Worm (Caenorhabditis elegans) whole organism, L4/young adult: ENCODE results near the gene spt-4.

Experiments used
- W03F9.2 ChIP-seq: fragments of 150-350 bp; optimal IDR thresholded peaks from 2 replicates; lab custom pipeline; 2014; ENCODE audit warnings: missing biosample characterization, missing genetic modification characterization
- dao-5 ChIP-seq: sonication (generic microtip); optimal IDR thresholded peaks from 2 replicates; lab custom pipeline; 2016; ENCODE audit warnings: missing genotype, missing genetic modification characterization, moderate library complexity, missing compliant biosample characterization

DNA sequence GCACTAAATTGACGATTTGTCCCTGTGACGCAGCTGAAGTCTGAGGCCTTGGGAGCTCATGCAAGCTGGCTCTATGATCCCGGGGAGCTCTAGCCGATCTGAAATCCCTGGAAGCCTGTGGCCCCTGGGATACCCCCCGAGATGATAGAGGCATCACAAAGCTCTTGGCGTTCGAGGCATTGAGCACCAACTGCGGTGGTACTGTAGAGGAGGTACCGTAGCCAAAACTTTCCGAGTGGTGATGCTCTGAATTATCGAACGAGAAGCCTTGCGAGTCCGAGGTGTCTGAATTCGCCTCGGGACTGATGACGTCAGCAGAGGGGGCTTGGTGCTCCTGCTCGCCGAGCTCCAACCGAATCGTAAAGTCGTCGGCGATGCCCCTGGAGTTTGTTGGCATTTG is 48.3 kb downstream of the spt-4 start:
- TF ChIP-seq dao-5 (tag; lab: Kevin White, UChicago), result no peak
- TF ChIP-seq W03F9.2, result no peak
